Fruit fly (Drosophila melanogaster): Measurements from ENCODE around the gene Sirt1.

The Sirt1 gene

DNA sequence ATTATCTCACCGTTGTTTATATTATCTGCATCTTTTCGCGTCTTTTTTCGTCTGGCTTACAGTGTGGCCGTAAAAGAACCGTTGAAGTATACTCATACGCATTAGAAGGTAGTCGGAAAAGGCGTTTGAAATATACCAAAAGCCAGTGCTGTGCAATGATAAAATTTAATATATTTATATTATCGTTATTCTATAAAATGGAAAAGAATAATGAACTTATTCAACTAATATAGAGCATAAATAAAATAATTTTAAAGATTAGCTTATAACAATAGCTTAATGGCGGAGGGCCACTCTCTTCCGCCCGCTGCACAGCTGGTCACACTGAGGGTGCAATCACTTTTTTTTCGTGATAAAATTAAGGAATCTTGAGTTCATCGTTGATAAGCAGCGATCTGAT, 26.5 kb downstream of the Sirt1 start, which contains the start of the genes CG16974 and Edem2 (continued):
- peak; percentile 57; the same call in 1 of the 2 replicates for TF ChIP-seq Nf-YA (GFP tag; IDR thresholded peaks at IDR 0.05)
- TF ChIP-seq MTF-1 (GFP tag; optimal IDR thresholded peaks at IDR 0.05; ENCODE audit: borderline replicate concordance) = no peak
- TF ChIP-seq Med (GFP tag) = peak; percentile 89
- peak; percentile 34; the same call in 1 of the 2 replicates for TF ChIP-seq Adf1 (GFP tag; IDR thresholded peaks at IDR 0.05)
- peak; percentile 39 for TF ChIP-seq CG1647 (GFP tag; optimal IDR thresholded peaks at IDR 0.05)
- peak; percentile 73 for TF ChIP-seq CG13424 (tag; optimal IDR thresholded peaks at IDR 0.05)
- TF ChIP-seq CG5953 (GFP tag; IDR thresholded peaks at IDR 0.05) = peak; percentile 42; the same call in 1 of the 2 replicates
- no peak for TF ChIP-seq ab (GFP tag; optimal IDR thresholded peaks at IDR 0.05)
- peak in 1 of 2 experiments; percentile 39 for TF ChIP-seq Pdp1 (GFP tag; optimal IDR thresholded peaks at IDR 0.05)
- TF ChIP-seq gfzf (GFP tag; optimal IDR thresholded peaks at IDR 0.05) = peak; percentile 73
- peak; percentile 66 for TF ChIP-seq tup (GFP tag; optimal IDR thresholded peaks at IDR 0.05)
- TF ChIP-seq CrebB (tag; optimal IDR thresholded peaks at IDR 0.05) = peak; percentile 12
- TF ChIP-seq Atf-2 (GFP tag; optimal IDR thresholded peaks at IDR 0.05) = no peak
- peak; percentile 39; the same call in 1 of the 3 replicates for TF ChIP-seq CG11560 (tag; IDR thresholded peaks at IDR 0.05)
- TF ChIP-seq CG1529 (GFP tag; optimal IDR thresholded peaks at IDR 0.05) = no peak
- TF ChIP-seq CG10979 (tag; optimal IDR thresholded peaks at IDR 0.05) = peak; percentile 60
- peak; percentile 46 for TF ChIP-seq salm (tag; optimal IDR thresholded peaks at IDR 0.05)
- TF ChIP-seq crol (GFP tag; IDR thresholded peaks at IDR 0.05) = no peak
- TF ChIP-seq esg (GFP tag; conservative IDR thresholded peaks at IDR 0.05) = peak; percentile 65
- TF ChIP-seq Sin3A (optimal IDR thresholded peaks at IDR 0.05) = peak; percentile 60
- TF ChIP-seq slbo (GFP tag; IDR thresholded peaks at IDR 0.05) = peak; percentile 89
- peak; percentile 44 for TF ChIP-seq CG34376 (GFP tag; optimal IDR thresholded peaks at IDR 0.05)
- peak; percentile 6 for TF ChIP-seq CG4854 (GFP tag; optimal IDR thresholded peaks at IDR 0.05)
- peak; percentile 70 for TF ChIP-seq corto (GFP tag; optimal IDR thresholded peaks at IDR 0.05)
- peak; percentile 74 for TF ChIP-seq CG12942 (GFP tag; optimal IDR thresholded peaks at IDR 0.05)
- TF ChIP-seq lmd (GFP tag; IDR thresholded peaks at IDR 0.05) = peak; percentile 74
- TF ChIP-seq CG14014 (GFP tag; IDR thresholded peaks at IDR 0.05) = peak; percentile 72
- TF ChIP-seq CG12104 (GFP tag; optimal IDR thresholded peaks at IDR 0.05) = peak; percentile 60
- peak; percentile 26; the same call in 1 of the 2 replicates for TF ChIP-seq CG10959 (GFP tag; IDR thresholded peaks at IDR 0.05)
- peak; percentile 60 for TF ChIP-seq ttk (GFP tag; IDR thresholded peaks at IDR 0.05)
- peak; percentile 69 for TF ChIP-seq CG4730 (GFP tag; IDR thresholded peaks at IDR 0.05)
- TF ChIP-seq HLH54F (GFP tag; optimal IDR thresholded peaks at IDR 0.05) = peak; percentile 12
- TF ChIP-seq caup (GFP tag; optimal IDR thresholded peaks at IDR 0.05; ENCODE audit: severe bottlenecking) = peak; percentile 64
- TF ChIP-seq fd96Cb (tag; optimal IDR thresholded peaks at IDR 0.05) = peak; percentile 57
- TF ChIP-seq CG2202 (tag; optimal IDR thresholded peaks at IDR 0.05) = peak; percentile 42
- TF ChIP-seq Ravus (GFP tag; IDR thresholded peaks at IDR 0.05) = peak; percentile 13; the same call in 1 of the 2 replicates
- peak; percentile 5 for TF ChIP-seq dm (GFP tag; optimal IDR thresholded peaks at IDR 0.05)
- TF ChIP-seq stwl (tag; optimal IDR thresholded peaks at IDR 0.05) = peak; percentile 88
- TF ChIP-seq row (GFP tag; IDR thresholded peaks at IDR 0.05) = peak; percentile 71
- peak; percentile 54 for TF ChIP-seq Mad (GFP tag; optimal IDR thresholded peaks at IDR 0.05)
- no peak for TF ChIP-seq NC2β (GFP tag; optimal IDR thresholded peaks at IDR 0.05)
- TF ChIP-seq Deaf1 (tag; optimal IDR thresholded peaks at IDR 0.05) = no peak
- TF ChIP-seq CG13287 (GFP tag; IDR thresholded peaks at IDR 0.05; ENCODE audit: partially characterized antibody) = peak; percentile 34; the same call in 1 of the 2 replicates
- peak; percentile 89 for TF ChIP-seq Lhr (GFP tag; optimal IDR thresholded peaks at IDR 0.05)
- TF ChIP-seq CG30403 (GFP tag; optimal IDR thresholded peaks at IDR 0.05) = peak; percentile 88
- TF ChIP-seq Rx (GFP tag; IDR thresholded peaks at IDR 0.05) = peak; percentile 49
- 0 out of 2 replicates have a peak, but pooled peaks have one; percentile 49 for TF ChIP-seq CG10366 (GFP tag; IDR thresholded peaks at IDR 0.05)
- no peak for TF ChIP-seq CG2712 (tag; optimal IDR thresholded peaks at IDR 0.05)
- TF ChIP-seq Abd-B (GFP tag; optimal IDR thresholded peaks at IDR 0.05) = no peak
- TF ChIP-seq CG32532 (GFP tag; IDR thresholded peaks at IDR 0.05) = peak; percentile 71
- TF ChIP-seq knrl (GFP tag; IDR thresholded peaks at IDR 0.05; ENCODE audit: partially characterized antibody) = peak; percentile 48

Data from whole organism, embryonic.